Fruit fly (Drosophila melanogaster) whole organism, embryonic: ENCODE measurements around the gene CG43221.

Source experiments
- Atf-2 ChIP-seq: fragments of 200-800 bp; sonication (Bioruptor generic); optimal IDR thresholded peaks from 2 replicates; lab custom pipeline; 2016; ENCODE audit warnings: missing biosample characterization, missing genetic modification characterization
- BEAF-32 ChIP-seq: fragments of 200-800 bp; sonication (Bioruptor generic); optimal IDR thresholded peaks from 3 replicates; lab custom pipeline; 2017; ENCODE audit warnings: missing biosample characterization, missing genetic modification characterization, mild to moderate bottlenecking, moderate library complexity, missing genetic modification reagents
- CG10147 ChIP-seq: fragments of 200-800 bp; sonication (Bioruptor generic); optimal IDR thresholded peaks from 2 replicates; lab custom pipeline; 2019; ENCODE audit warnings: missing biosample characterization, mild to moderate bottlenecking, missing genetic modification characterization, moderate library complexity
- CG12155 ChIP-seq: fragments of 200-800 bp; sonication (Bioruptor generic); optimal IDR thresholded peaks from 3 replicates; lab custom pipeline; 2016; ENCODE audit warnings: missing biosample characterization, missing genetic modification characterization
- CG1233 ChIP-seq: fragments of 200-800 bp; sonication (Bioruptor generic); optimal IDR thresholded peaks from 4 replicates; lab custom pipeline; 2018; ENCODE audit warnings: missing biosample characterization, mild to moderate bottlenecking, missing genetic modification characterization
- CG12769 ChIP-seq: fragments of 200-800 bp; sonication (Bioruptor generic); optimal IDR thresholded peaks from 2 replicates; lab custom pipeline; 2019; ENCODE audit warnings: missing biosample characterization, mild to moderate bottlenecking, missing genetic modification characterization, moderate library complexity
- CG12942 ChIP-seq: fragments of 200-800 bp; sonication (Bioruptor generic); optimal IDR thresholded peaks from 3 replicates; lab custom pipeline; 2016; ENCODE audit warnings: missing biosample characterization, missing genetic modification characterization
- CG13287 ChIP-seq: fragments of 200-800 bp; sonication (Bioruptor generic); IDR thresholded peaks from 2 replicates; pipeline ENCODE4 v1.3.6; 2022; ENCODE audit warnings: missing biosample characterization, missing genetic modification characterization; ENCODE audit not compliant: partially characterized antibody
- CG13624 ChIP-seq: fragments of 200-800 bp; sonication (Bioruptor generic); optimal IDR thresholded peaks from 2 replicates; lab custom pipeline; 2016; ENCODE audit warnings: missing biosample characterization, missing genetic modification characterization
- CG15696 ChIP-seq: fragments of 200-800 bp; sonication (Bioruptor generic); optimal IDR thresholded peaks from 2 replicates; lab custom pipeline; 2019; ENCODE audit warnings: missing biosample characterization, mild to moderate bottlenecking, missing genetic modification characterization, moderate library complexity
- CG16813 ChIP-seq: fragments of 200-800 bp; sonication (Bioruptor generic); IDR thresholded peaks from 3 replicates; pipeline ENCODE4 v1.3.6; 2022; ENCODE audit warnings: missing biosample characterization, missing genetic modification characterization; ENCODE audit not compliant: partially characterized antibody
- CG2199 ChIP-seq: fragments of 200-800 bp; sonication (Bioruptor generic); IDR thresholded peaks from 3 replicates; pipeline ENCODE4 v1.3.6; 2022; ENCODE audit warnings: missing biosample characterization, missing genetic modification characterization
- CG3065 ChIP-seq: fragments of 200-800 bp; sonication (Bioruptor generic); optimal IDR thresholded peaks from 2 replicates; lab custom pipeline; 2016; ENCODE audit warnings: missing biosample characterization, missing genetic modification characterization
- CG3838 ChIP-seq: fragments of 200-800 bp; sonication (Bioruptor generic); optimal IDR thresholded peaks from 3 replicates; lab custom pipeline; 2016; ENCODE audit warnings: missing biosample characterization, missing genetic modification characterization
- CG3847 ChIP-seq: fragments of 200-800 bp; sonication (Bioruptor generic); IDR thresholded peaks from 2 replicates; pipeline ENCODE4 v1.3.6; 2022; ENCODE audit warnings: missing biosample characterization, missing genetic modification characterization
- CG6175 ChIP-seq: fragments of 200-800 bp; sonication (Bioruptor generic); IDR thresholded peaks from 3 replicates; pipeline ENCODE4 v1.3.6; 2022; ENCODE audit warnings: missing biosample characterization, missing genetic modification characterization
- CG6689 ChIP-seq: fragments of 200-800 bp; sonication (Bioruptor generic); IDR thresholded peaks from 2 replicates; pipeline ENCODE4 v1.3.6; 2022; ENCODE audit warnings: missing biosample characterization, missing genetic modification characterization
- CG8924 ChIP-seq: fragments of 200-800 bp; optimal IDR thresholded peaks from 3 replicates; lab custom pipeline; 2019; ENCODE audit warnings: missing biosample characterization, mild to moderate bottlenecking, missing genetic modification characterization, moderate library complexity
- D19A ChIP-seq: fragments of 200-800 bp; optimal IDR thresholded peaks from 3 replicates; lab custom pipeline; 2019; ENCODE audit warnings: missing biosample characterization, mild to moderate bottlenecking, missing genetic modification characterization, moderate library complexity
- GATAe ChIP-seq: fragments of 200-800 bp; sonication (Bioruptor generic); conservative IDR thresholded peaks from 2 replicates; pipeline ENCODE4 v1.3.6; 2022; ENCODE audit warnings: missing biosample characterization, missing genetic modification characterization
- HHEX ChIP-seq: fragments of 200-800 bp; sonication (Bioruptor generic); optimal IDR thresholded peaks from 3 replicates; lab custom pipeline; 2017; ENCODE audit warnings: missing biosample characterization, mild to moderate bottlenecking, missing genetic modification characterization, missing genetic modification reagents
- Hand ChIP-seq: fragments of 200-800 bp; sonication (Bioruptor generic); optimal IDR thresholded peaks from 2 replicates; lab custom pipeline; 2017; ENCODE audit warnings: mild to moderate bottlenecking, missing biosample characterization, missing genetic modification reagents, missing genetic modification characterization
- Hr3 ChIP-seq: fragments of 200-800 bp; sonication (Bioruptor generic); optimal IDR thresholded peaks from 3 replicates; lab custom pipeline; 2016; ENCODE audit warnings: missing biosample characterization, missing genetic modification characterization
- Kr ChIP-seq: fragments of 200-800 bp; sonication (Bioruptor generic); optimal IDR thresholded peaks from 2 replicates; lab custom pipeline; 2017; ENCODE audit warnings: missing biosample characterization, mild to moderate bottlenecking, missing genetic modification characterization
- Meics ChIP-seq: fragments of 200-800 bp; sonication (Bioruptor generic); optimal IDR thresholded peaks from 2 replicates; lab custom pipeline; 2017; ENCODE audit warnings: missing biosample characterization, mild to moderate bottlenecking, missing genetic modification characterization
- Vsx1 ChIP-seq: fragments of 200-800 bp; sonication (Bioruptor generic); optimal IDR thresholded peaks from 2 replicates; lab custom pipeline; 2017; ENCODE audit warnings: missing biosample characterization, mild to moderate bottlenecking, missing genetic modification characterization, missing genetic modification reagents
- ara ChIP-seq: fragments of 200-800 bp; sonication (Bioruptor generic); IDR thresholded peaks from 2 replicates; pipeline ENCODE4 v1.3.6; 2022; ENCODE audit warnings: missing biosample characterization, missing genetic modification characterization
- ash1 ChIP-seq: fragments of 200-800 bp; sonication (Bioruptor generic); optimal IDR thresholded peaks from 2 replicates; lab custom pipeline; 2018; ENCODE audit warnings: missing biosample characterization, mild to moderate bottlenecking, missing genetic modification characterization
- az2 ChIP-seq: fragments of 200-800 bp; sonication (Bioruptor generic); optimal IDR thresholded peaks from 3 replicates; lab custom pipeline; 2016; ENCODE audit warnings: missing biosample characterization, missing genetic modification characterization
- ci ChIP-seq: fragments of 200-800 bp; sonication (Bioruptor generic); IDR thresholded peaks from 3 replicates; pipeline ENCODE4 v1.3.6; 2022; ENCODE audit warnings: missing biosample characterization, missing genetic modification characterization
- dati ChIP-seq: fragments of 200-800 bp; sonication (Bioruptor generic); IDR thresholded peaks from 2 replicates; pipeline ENCODE4 v1.3.6; 2022; ENCODE audit warnings: missing biosample characterization, missing genetic modification characterization
- dm ChIP-seq: fragments of 200-800 bp; sonication (Bioruptor generic); optimal IDR thresholded peaks from 3 replicates; lab custom pipeline; 2016; ENCODE audit warnings: missing biosample characterization, missing genetic modification characterization
- dysf ChIP-seq: fragments of 200-800 bp; sonication (Bioruptor generic); IDR thresholded peaks from 3 replicates; pipeline ENCODE4 v1.3.6; 2022; ENCODE audit warnings: missing biosample characterization, missing genetic modification characterization
- en ChIP-seq: fragments of 200-800 bp; sonication (Bioruptor generic); optimal IDR thresholded peaks from 2 replicates; lab custom pipeline; 2016; ENCODE audit warnings: missing biosample characterization, missing genetic modification characterization
- eyg ChIP-seq: fragments of 200-800 bp; sonication (Bioruptor generic); optimal IDR thresholded peaks from 3 replicates; lab custom pipeline; 2016; ENCODE audit warnings: missing biosample characterization, missing genetic modification characterization
- gro ChIP-seq: fragments of 200-800 bp; sonication (Bioruptor generic); optimal IDR thresholded peaks from 2 replicates; lab custom pipeline; 2016; ENCODE audit warnings: missing biosample characterization, missing genetic modification characterization
- kay ChIP-seq: fragments of 200-800 bp; sonication (Bioruptor generic); optimal IDR thresholded peaks from 2 replicates; lab custom pipeline; 2016; ENCODE audit warnings: missing biosample characterization, missing genetic modification characterization
- lmd ChIP-seq: fragments of 200-800 bp; sonication (Bioruptor generic); IDR thresholded peaks from 2 replicates; pipeline ENCODE4 v1.3.6; 2022; ENCODE audit warnings: missing biosample characterization, missing genetic modification characterization
- lola ChIP-seq, 3 experiments: fragments of >200 bp in 2 of 3; fragments of 200-800 bp in 1 of 3; sonication (Bioruptor generic) in 1 of 3; optimal IDR thresholded peaks; 2 replicates each; lab custom pipeline; 2017 to 2019; ENCODE audit warnings: missing biosample characterization in 3 of 3, missing genetic modification characterization in 3 of 3, mild to moderate bottlenecking in 1 of 3, moderate library complexity in 1 of 3
- mirr ChIP-seq: fragments of 200-800 bp; sonication (Bioruptor generic); optimal IDR thresholded peaks from 3 replicates; lab custom pipeline; 2018; ENCODE audit warnings: missing biosample characterization, mild to moderate bottlenecking, missing genetic modification characterization
- nau ChIP-seq: fragments of 200-800 bp; sonication (Bioruptor generic); optimal IDR thresholded peaks from 3 replicates; lab custom pipeline; 2017; ENCODE audit warnings: missing biosample characterization, mild to moderate bottlenecking, missing genetic modification characterization, missing genetic modification reagents
- nom ChIP-seq: fragments of 200-800 bp; sonication (Bioruptor generic); optimal IDR thresholded peaks from 2 replicates; lab custom pipeline; 2017; ENCODE audit warnings: missing biosample characterization, missing genetic modification characterization, mild to moderate bottlenecking, moderate library complexity, missing genetic modification reagents
- psq ChIP-seq: fragments of 200-800 bp; sonication (Bioruptor generic); optimal IDR thresholded peaks from 2 replicates; lab custom pipeline; 2017; ENCODE audit warnings: missing biosample characterization, missing genetic modification characterization
- repo ChIP-seq: fragments of 200-800 bp; sonication (Bioruptor generic); optimal IDR thresholded peaks from 2 replicates; lab custom pipeline; 2016; ENCODE audit warnings: missing biosample characterization, missing genetic modification characterization
- sens ChIP-seq: fragments of 200-800 bp; sonication (Bioruptor generic); peaks from one replicate; lab custom pipeline; 2016; ENCODE audit warnings: missing biosample characterization, missing genetic modification characterization
- slp2 ChIP-seq: fragments of 200-800 bp; sonication (Bioruptor generic); optimal IDR thresholded peaks from 2 replicates; lab custom pipeline; 2016; ENCODE audit warnings: missing biosample characterization, missing genetic modification characterization
- sug ChIP-seq: fragments of 200-800 bp; optimal IDR thresholded peaks from 2 replicates; lab custom pipeline; 2019; ENCODE audit warnings: missing biosample characterization, mild to moderate bottlenecking, missing genetic modification characterization, moderate library complexity
- usp ChIP-seq: fragments of >200 bp; optimal IDR thresholded peaks from 2 replicates; lab custom pipeline; 2017; ENCODE audit warnings: missing biosample characterization, missing genetic modification characterization
- zen2 ChIP-seq: fragments of 200-800 bp; sonication (Bioruptor generic); IDR thresholded peaks from 3 replicates; pipeline ENCODE4 v1.3.6; 2022; ENCODE audit warnings: missing biosample characterization, missing genetic modification characterization; ENCODE audit not compliant: partially characterized antibody

Gene CG43221

dm6 chr2L:17449608-17450504 is 35.7 kb upstream of the CG43221 start, which contains the start of gene dl (continued):
- 0 out of 3 replicates have a peak, but pooled peaks have one; percentile 53 for TF ChIP-seq CG6175 (GFP tag; lab: Robert Waterston, UW)
- TF ChIP-seq CG16813 (GFP tag; lab: Robert Waterston, UW), result no peak
- TF ChIP-seq CG12769 (tag; lab: Kevin White, UChicago), result peak; percentile 61
- TF ChIP-seq GATAe, result peak; percentile 18; the same call in 1 of the 2 replicates
- TF ChIP-seq CG3065 (GFP tag; lab: Kevin White, UChicago), result no peak
- no peak for TF ChIP-seq CG10147 (GFP tag; lab: Kevin White, UChicago)
- TF ChIP-seq dysf (GFP tag; lab: Robert Waterston, UW), result no peak
- TF ChIP-seq Hr3 (GFP tag; lab: Kevin White, UChicago), result no peak
- peak; percentile 23 for TF ChIP-seq nau (GFP tag; lab: Kevin White, UChicago)
- no peak for TF ChIP-seq HHEX (GFP tag; lab: Kevin White, UChicago)
- no peak for TF ChIP-seq dm
- TF ChIP-seq az2 (GFP tag; lab: Kevin White, UChicago), result no peak
- TF ChIP-seq Atf-2, result no peak
- TF ChIP-seq dati (GFP tag; lab: Robert Waterston, UW), result no peak
- TF ChIP-seq ara, result 0 out of 2 replicates have a peak, but pooled peaks have one; percentile 13
- TF ChIP-seq ash1 (GFP tag; lab: Kevin White, UChicago), result no peak
- TF ChIP-seq eyg (GFP tag; lab: Kevin White, UChicago), result no peak
- TF ChIP-seq sug (tag; lab: Kevin White, UChicago), result no peak
- peak; percentile 17; the same call in 1 of the 3 replicates for TF ChIP-seq zen2
- peak; percentile 42 for TF ChIP-seq CG13624
- no peak for TF ChIP-seq CG3838
- TF ChIP-seq gro (GFP tag; lab: Kevin White, UChicago), result no peak
- TF ChIP-seq Meics (GFP tag; lab: Kevin White, UChicago), result peak; percentile 6
- TF ChIP-seq CG2199 (GFP tag; lab: Robert Waterston, UW), result peak; percentile 13; the same call in 1 of the 3 replicates
- no peak for TF ChIP-seq psq (GFP tag; lab: Kevin White, UChicago)
- TF ChIP-seq repo (GFP tag; lab: Kevin White, UChicago), result peak; percentile 5
- TF ChIP-seq CG12942, result no peak
- no peak for TF ChIP-seq Hand (GFP tag; lab: Kevin White, UChicago)
- TF ChIP-seq lola (GFP tag; optimal IDR thresholded peaks at IDR 0.05; lab: Kevin White, UChicago), result no peak
- no peak for TF ChIP-seq kay (GFP tag; lab: Kevin White, UChicago)
- TF ChIP-seq CG3847, result no peak
- TF ChIP-seq CG13287 (GFP tag; lab: Robert Waterston, UW), result peak; percentile 38; the same call in 1 of the 2 replicates
- TF ChIP-seq CG1233 (GFP tag; lab: Kevin White, UChicago), result no peak
- peak; percentile 21 for TF ChIP-seq mirr
- TF ChIP-seq CG15696 (tag; lab: Kevin White, UChicago), result no peak
- no peak for TF ChIP-seq slp2 (GFP tag; lab: Kevin White, UChicago)
- TF ChIP-seq CG8924 (tag; lab: Kevin White, UChicago), result no peak
- TF ChIP-seq CG6689 (GFP tag; lab: Robert Waterston, UW), result no peak
- TF ChIP-seq ci (GFP tag; lab: Robert Waterston, UW), result peak; percentile 53; the same call in 2 of the 3 replicates
- TF ChIP-seq nom, result peak; percentile 18
- TF ChIP-seq D19A (tag; lab: Kevin White, UChicago), result peak; percentile 10
- no peak for TF ChIP-seq lmd
- TF ChIP-seq Kr (GFP tag; lab: Kevin White, UChicago), result no peak
- no peak for TF ChIP-seq Vsx1 (GFP tag; lab: Kevin White, UChicago)
- no peak for TF ChIP-seq en (GFP tag; lab: Kevin White, UChicago)
- peak; percentile 4 for TF ChIP-seq BEAF-32
- TF ChIP-seq usp (GFP tag; lab: Kevin White, UChicago), result no peak
- TF ChIP-seq CG12155, result no peak
- peak; percentile 80 for TF ChIP-seq sens (GFP tag; lab: Kevin White, UChicago)
